Worm (Caenorhabditis elegans) whole organism, early embryonic: ENCODE measurements around the gene srh-22.

Experiments
- B0310.2 ChIP-seq: sonication (generic microtip); optimal IDR thresholded peaks from 2 replicates; lab custom pipeline; 2016; ENCODE audit warnings: mild to moderate bottlenecking, missing genetic modification characterization, missing compliant biosample characterization
- F13C5.2 ChIP-seq: sonication (generic microtip); optimal IDR thresholded peaks from 2 replicates; lab custom pipeline; 2017; ENCODE audit warnings: mild to moderate bottlenecking, missing genetic modification characterization, inconsistent platforms, missing compliant biosample characterization
- aly-1 ChIP-seq: sonication (generic microtip); optimal IDR thresholded peaks from 2 replicates; lab custom pipeline; 2016; ENCODE audit warnings: missing genetic modification characterization, missing compliant biosample characterization
- ama-1 ChIP-seq: fragments of 150-350 bp; optimal IDR thresholded peaks from 2 replicates; lab custom pipeline; 2014
- ceh-13 ChIP-seq: fragments of 200-800 bp; sonication (Bioruptor generic); optimal IDR thresholded peaks from 2 replicates; lab custom pipeline; 2018; ENCODE audit warnings: mild to moderate bottlenecking, missing genetic modification characterization, missing compliant biosample characterization
- ceh-36 ChIP-seq: sonication (generic microtip); optimal IDR thresholded peaks from 2 replicates; lab custom pipeline; 2016; ENCODE audit warnings: missing genetic modification characterization, inconsistent platforms, missing compliant biosample characterization
- ets-7 ChIP-seq: sonication (generic microtip); optimal IDR thresholded peaks from 2 replicates; lab custom pipeline; 2016; ENCODE audit warnings: missing genotype, missing genetic modification characterization, missing compliant biosample characterization
- flt-1 ChIP-seq: fragments of 200-800 bp; sonication (Bioruptor generic); IDR thresholded peaks from 2 replicates; pipeline ENCODE4 v1.3.6; 2022; ENCODE audit warnings: missing genetic modification characterization, missing compliant biosample characterization
- hmbx-1 ChIP-seq: sonication (generic microtip); optimal IDR thresholded peaks from 2 replicates; lab custom pipeline; 2016; ENCODE audit warnings: mild to moderate bottlenecking, missing genetic modification characterization, missing compliant biosample characterization
- hmg-4 ChIP-seq: fragments of 200-800 bp; sonication (Bioruptor generic); optimal IDR thresholded peaks from 2 replicates; lab custom pipeline; 2018; ENCODE audit warnings: mild to moderate bottlenecking, missing genetic modification characterization, missing compliant biosample characterization
- hnd-1 ChIP-seq: sonication (generic microtip); optimal IDR thresholded peaks from 2 replicates; lab custom pipeline; 2016; ENCODE audit warnings: missing genetic modification characterization, missing compliant biosample characterization
- pes-1 ChIP-seq: fragments of 200-800 bp; sonication (Bioruptor generic); IDR thresholded peaks from 2 replicates; pipeline ENCODE4 v1.3.6; 2022; ENCODE audit warnings: missing genetic modification reagents, missing genetic modification characterization, missing compliant biosample characterization
- scrt-1 ChIP-seq: fragments of 200-800 bp; sonication (Bioruptor generic); IDR thresholded peaks from 2 replicates; pipeline ENCODE4 v1.3.6; 2022; ENCODE audit warnings: missing genetic modification characterization, missing compliant biosample characterization
- sea-1 ChIP-seq: fragments of 200-800 bp; sonication (Bioruptor generic); conservative IDR thresholded peaks from 2 replicates; pipeline ENCODE4 v1.3.6; 2022; ENCODE audit warnings: missing genetic modification characterization, missing compliant biosample characterization
- tbx-11 ChIP-seq: fragments of 200-800 bp; sonication (Bioruptor generic); IDR thresholded peaks from 2 replicates; pipeline ENCODE4 v1.3.6; 2022; ENCODE audit warnings: missing genetic modification characterization, missing compliant biosample characterization
- tbx-37 ChIP-seq: fragments of 200-800 bp; sonication (Bioruptor generic); conservative IDR thresholded peaks from 2 replicates; pipeline ENCODE4 v1.3.6; 2022; ENCODE audit warnings: missing genetic modification reagents, missing genetic modification characterization, missing compliant biosample characterization
- tra-4 ChIP-seq: sonication (generic microtip); optimal IDR thresholded peaks from 2 replicates; lab custom pipeline; 2017; ENCODE audit warnings: missing genetic modification characterization, missing compliant biosample characterization

Gene srh-22

ce11 chrV:4964020-4964635, 42.0 kb downstream of the srh-22 start:
- TF ChIP-seq hmg-4 (GFP tag; lab: Kevin White, UChicago) (peak; percentile 52), ceh-36 (tag; lab: Kevin White, UChicago) (peak; percentile 45), B0310.2 (tag; lab: Kevin White, UChicago) (no peak), hnd-1 (no peak), F13C5.2 (tag; lab: Kevin White, UChicago) (no peak), scrt-1 (GFP tag; lab: Robert Waterston, UW) (peak; percentile 78), ceh-13 (GFP tag; lab: Kevin White, UChicago) (no peak), ama-1 (no peak), hmbx-1 (tag; lab: Kevin White, UChicago) (no peak), tbx-37 (GFP tag; lab: Robert Waterston, UW) (no peak), pes-1 (no peak), tbx-11 (GFP tag; lab: Robert Waterston, UW) (no peak)

- TF ChIP-seq tra-4 (tag; lab: Kevin White, UChicago): no peak
- TF ChIP-seq sea-1: no peak
- TF ChIP-seq B0310.2 (tag; lab: Kevin White, UChicago): no peak
- no peak for TF ChIP-seq F13C5.2 (tag; lab: Kevin White, UChicago)
- TF ChIP-seq tbx-37 (GFP tag; lab: Robert Waterston, UW): no peak
These were observed 42.7 kb downstream of the srh-22 start for ce11 chrV:4964671-4965420.

ce11 chrV:4965790-4966189, 43.7 kb downstream of the srh-22 start:
- TF ChIP-seq flt-1 (no peak), F13C5.2 (tag; lab: Kevin White, UChicago) (no peak), ceh-36 (tag; lab: Kevin White, UChicago) (no peak), hmg-4 (GFP tag; lab: Kevin White, UChicago) (no peak), scrt-1 (GFP tag; lab: Robert Waterston, UW) (no peak), sea-1 (no peak), ceh-13 (GFP tag; lab: Kevin White, UChicago) (no peak), hmbx-1 (tag; lab: Kevin White, UChicago) (no peak), hnd-1 (no peak), pes-1 (no peak), B0310.2 (tag; lab: Kevin White, UChicago) (no peak), ama-1 (no peak), tbx-11 (GFP tag; lab: Robert Waterston, UW) (no peak), aly-1 (tag; lab: Kevin White, UChicago) (no peak), ets-7 (no peak)

ce11 chrV:4967238-4967637, 45.1 kb downstream of the srh-22 start:
- TF ChIP-seq B0310.2 (tag; lab: Kevin White, UChicago): no peak
- TF ChIP-seq sea-1: no peak
- 0 out of 2 replicates have a peak, but pooled peaks have one; percentile 10 for TF ChIP-seq pes-1

ce11 chrV:4968775-4969174, 46.7 kb downstream of the srh-22 start:
- TF ChIP-seq tbx-37 (GFP tag; lab: Robert Waterston, UW) (no peak), pes-1 (no peak), ets-7 (no peak), scrt-1 (GFP tag; lab: Robert Waterston, UW) (no peak), ama-1 (no peak), tra-4 (tag; lab: Kevin White, UChicago) (no peak), aly-1 (tag; lab: Kevin White, UChicago) (no peak), tbx-11 (GFP tag; lab: Robert Waterston, UW) (no peak), F13C5.2 (tag; lab: Kevin White, UChicago) (no peak), sea-1 (no peak), hnd-1 (no peak), ceh-13 (GFP tag; lab: Kevin White, UChicago) (no peak), ceh-36 (tag; lab: Kevin White, UChicago) (no peak), B0310.2 (tag; lab: Kevin White, UChicago) (no peak), hmg-4 (GFP tag; lab: Kevin White, UChicago) (no peak), hmbx-1 (tag; lab: Kevin White, UChicago) (no peak)

- TF ChIP-seq ets-7 (no peak), tbx-11 (GFP tag; lab: Robert Waterston, UW) (no peak), F13C5.2 (tag; lab: Kevin White, UChicago) (no peak), flt-1 (no peak)
These were observed 47.4 kb downstream of the srh-22 start for ce11 chrV:4969503-4969902.

ce11 chrV:4972943-4973342, 50.8 kb downstream of the srh-22 start, which contains the start of gene srsx-9:
Gene srsx-9 (minus strand): TSS chrV:4973043.
- TF ChIP-seq tbx-11 (GFP tag; lab: Robert Waterston, UW): no peak
- no peak for TF ChIP-seq tra-4 (tag; lab: Kevin White, UChicago)
- TF ChIP-seq scrt-1 (GFP tag; lab: Robert Waterston, UW): no peak
- no peak for TF ChIP-seq hmbx-1 (tag; lab: Kevin White, UChicago)
- TF ChIP-seq B0310.2 (tag; lab: Kevin White, UChicago): no peak
- TF ChIP-seq ceh-13 (GFP tag; lab: Kevin White, UChicago): no peak
- TF ChIP-seq ama-1: no peak
- no peak for TF ChIP-seq flt-1
- no peak for TF ChIP-seq F13C5.2 (tag; lab: Kevin White, UChicago)
- no peak for TF ChIP-seq ceh-36 (tag; lab: Kevin White, UChicago)
- no peak for TF ChIP-seq pes-1
- no peak for TF ChIP-seq sea-1
- TF ChIP-seq hmg-4 (GFP tag; lab: Kevin White, UChicago): no peak
- TF ChIP-seq hnd-1: no peak
